Worm (Caenorhabditis elegans): Measurements from ENCODE around the gene nep-22.
A peak's percentile ranks its signal among the peaks of the same experiment; 100 is the strongest.

The nep-22 gene

DNA sequence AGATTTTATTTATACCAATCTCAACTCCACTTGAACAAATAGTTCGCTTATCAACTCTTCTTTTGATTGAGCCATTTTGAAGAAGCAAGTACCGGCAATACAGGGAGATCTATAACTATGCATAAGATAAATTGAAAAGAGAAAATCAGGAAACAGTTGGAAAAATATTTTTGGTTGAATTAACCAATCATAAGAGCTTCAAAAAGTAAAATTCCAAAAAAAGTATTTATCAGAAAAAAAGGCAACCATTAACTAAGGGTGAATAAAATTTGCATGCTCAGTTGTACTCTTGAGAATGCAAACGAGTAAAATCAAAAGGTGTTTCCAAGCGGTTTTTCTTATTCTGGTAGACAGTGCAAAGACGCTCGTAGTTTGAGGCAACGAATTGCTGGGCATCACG, 12.7 kb upstream of the nep-22 start, which contains the start of gene T25B6.5:
Gene T25B6.5, minus strand, starts transcription at position 101 of the 400 bp plus-strand sequence.
- TF ChIP-seq blmp-1 (tag; optimal IDR thresholded peaks at IDR 0.05) (no peak), nhr-28 (tag; optimal IDR thresholded peaks at IDR 0.05) (no peak), elt-2 (tag; optimal IDR thresholded peaks at IDR 0.05) (no peak), dsc-1 (tag; optimal IDR thresholded peaks at IDR 0.05) (no peak), nhr-47 (tag; optimal IDR thresholded peaks at IDR 0.05) (no peak), sox-4 (tag; optimal IDR thresholded peaks at IDR 0.05) (no peak), nhr-77 (tag; optimal IDR thresholded peaks at IDR 0.05) (no peak), snu-23 (GFP tag; optimal IDR thresholded peaks at IDR 0.05) (no peak), sptf-1 (tag; optimal IDR thresholded peaks at IDR 0.05) (no peak), tlp-1 (tag; optimal IDR thresholded peaks at IDR 0.05) (no peak), skn-1 (tag; optimal IDR thresholded peaks at IDR 0.05) (no peak), ceh-82 (tag; optimal IDR thresholded peaks at IDR 0.05) (no peak), C16A3.4 (tag; optimal IDR thresholded peaks at IDR 0.05) (no peak), mef-2 (tag; optimal IDR thresholded peaks at IDR 0.05) (no peak), mep-1 (tag; optimal IDR thresholded peaks at IDR 0.05) (no peak), fos-1 (tag; optimal IDR thresholded peaks at IDR 0.05) (no peak), rnt-1 (tag; optimal IDR thresholded peaks at IDR 0.05) (no peak), nhr-20 (tag; optimal IDR thresholded peaks at IDR 0.05) (no peak)

DNA sequence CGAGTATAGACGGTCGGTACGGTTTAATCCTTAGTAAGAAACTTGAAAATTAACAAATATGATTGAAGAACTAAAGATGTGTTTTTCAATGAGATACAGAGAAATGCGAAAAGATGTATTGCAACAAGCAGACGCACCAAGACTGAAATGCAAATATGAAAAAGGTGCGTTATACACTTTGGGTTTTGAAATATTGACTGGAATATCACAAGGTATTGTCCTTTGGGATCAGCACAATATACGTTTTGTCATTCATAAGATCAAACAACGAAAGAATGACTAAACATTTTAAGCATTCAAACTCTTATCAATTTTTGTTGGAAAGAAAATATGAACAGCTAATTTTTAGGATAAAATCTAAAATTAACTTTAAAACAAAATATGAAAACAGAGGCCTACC, 11.6 kb upstream of the nep-22 start, which contains the start of gene T25B6.6:
Gene T25B6.6, minus strand, starts transcription at position 101 of the 400 bp plus-strand sequence.
- TF ChIP-seq ztf-4 (tag; optimal IDR thresholded peaks at IDR 0.05): no peak
- no peak for TF ChIP-seq dsc-1 (tag; optimal IDR thresholded peaks at IDR 0.05)
- TF ChIP-seq ceh-63 (GFP tag; optimal IDR thresholded peaks at IDR 0.05): no peak
- TF ChIP-seq nhr-76 (tag; optimal IDR thresholded peaks at IDR 0.05): no peak
- no peak for TF ChIP-seq pqm-1 (tag; optimal IDR thresholded peaks at IDR 0.05)
- no peak for TF ChIP-seq fkh-8 (tag; optimal IDR thresholded peaks at IDR 0.05)
- TF ChIP-seq lin-14 (GFP tag; optimal IDR thresholded peaks at IDR 0.05): no peak
- TF ChIP-seq egl-13 (tag; optimal IDR thresholded peaks at IDR 0.05): no peak
- TF ChIP-seq mef-2 (tag; optimal IDR thresholded peaks at IDR 0.05): no peak
- TF ChIP-seq C04F5.9 (tag; optimal IDR thresholded peaks at IDR 0.05): no peak
- TF ChIP-seq mep-1 (tag; optimal IDR thresholded peaks at IDR 0.05): no peak
- TF ChIP-seq C16A3.4 (tag; optimal IDR thresholded peaks at IDR 0.05): no peak
- TF ChIP-seq jun-1 (tag; optimal IDR thresholded peaks at IDR 0.05): no peak
- no peak for TF ChIP-seq nhr-28 (tag; optimal IDR thresholded peaks at IDR 0.05)
- TF ChIP-seq xbp-1 (tag; optimal IDR thresholded peaks at IDR 0.05): no peak

DNA sequence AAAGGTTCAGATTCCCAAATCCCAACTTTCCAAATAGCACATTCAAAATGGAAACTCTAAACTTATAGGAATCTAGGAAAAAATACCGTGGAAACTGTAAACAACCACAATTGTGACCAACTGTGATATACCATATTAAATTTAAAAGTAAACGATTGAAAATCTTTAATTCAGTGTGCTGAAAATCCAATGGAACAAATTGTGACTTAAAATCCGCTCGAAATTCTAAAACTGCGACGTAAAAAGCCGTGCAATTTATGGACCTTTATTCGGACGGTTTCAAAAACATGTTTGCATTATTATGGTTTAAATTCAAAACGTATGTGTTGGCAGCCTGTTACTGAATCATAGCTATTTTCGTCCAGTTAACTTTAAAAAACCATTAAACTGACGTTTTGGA, 10.5 kb upstream of the nep-22 start:
- TF ChIP-seq ces-1 (GFP tag; optimal IDR thresholded peaks at IDR 0.05) (no peak), egl-27 (tag; optimal IDR thresholded peaks at IDR 0.05) (no peak)

DNA sequence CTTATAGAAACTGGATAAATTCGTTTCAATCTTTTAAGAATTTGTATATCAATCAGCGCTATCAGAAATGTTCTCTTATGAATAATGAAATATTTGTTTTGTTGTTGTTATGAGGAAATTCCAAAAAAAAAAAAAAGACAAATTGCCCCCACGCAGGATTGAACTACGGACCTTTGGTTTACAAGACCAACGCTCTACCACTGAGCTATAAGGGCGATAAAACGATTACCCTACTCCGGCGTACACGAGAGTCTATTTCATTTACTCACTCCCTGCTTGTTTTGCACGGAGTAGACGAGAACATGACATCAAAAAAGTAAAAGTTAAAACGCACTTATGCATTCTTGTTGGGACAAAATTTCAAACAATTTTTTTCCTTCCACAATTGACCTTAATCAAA, 10.1 kb upstream of the nep-22 start:
- TF ChIP-seq ztf-4 (tag; optimal IDR thresholded peaks at IDR 0.05) (no peak), tbx-2 (tag; optimal IDR thresholded peaks at IDR 0.05) (no peak), vab-15 (tag; optimal IDR thresholded peaks at IDR 0.05) (no peak), grh-1 (GFP tag; IDR thresholded peaks at IDR 0.05) (no peak), lin-35 (GFP tag; optimal IDR thresholded peaks at IDR 0.05) (no peak), nhr-71 (tag; optimal IDR thresholded peaks at IDR 0.05) (peak; percentile 26), nhr-19 (GFP tag; conservative IDR thresholded peaks at IDR 0.05) (0 out of 2 replicates have a peak, but pooled peaks have one; percentile 11), elt-3 (tag; optimal IDR thresholded peaks at IDR 0.05) (no peak), zip-4 (GFP tag; optimal IDR thresholded peaks at IDR 0.05) (no peak), unc-86 (tag; optimal IDR thresholded peaks at IDR 0.05) (no peak), C04F5.9 (tag; optimal IDR thresholded peaks at IDR 0.05) (no peak), hpl-2 (GFP tag; optimal IDR thresholded peaks at IDR 0.05) (no peak), hlh-17 (GFP tag; optimal IDR thresholded peaks at IDR 0.05; ENCODE audit: borderline replicate concordance) (no peak), nhr-90 (tag; optimal IDR thresholded peaks at IDR 0.05; ENCODE audit: poor library complexity) (peak; percentile 45), mab-9 (GFP tag; IDR thresholded peaks at IDR 0.05) (no peak), F16B12.6 (tag; optimal IDR thresholded peaks at IDR 0.05) (no peak), lsy-2 (tag; optimal IDR thresholded peaks at IDR 0.05) (no peak), ceh-88 (GFP tag; IDR thresholded peaks at IDR 0.05) (no peak), unc-62 (GFP tag; optimal IDR thresholded peaks at IDR 0.05) (no peak), nhr-47 (tag; optimal IDR thresholded peaks at IDR 0.05) (no peak), dpl-1 (GFP tag; optimal IDR thresholded peaks at IDR 0.05) (no peak), pqm-1 (tag; optimal IDR thresholded peaks at IDR 0.05) (no peak), nhr-237 (tag; optimal IDR thresholded peaks at IDR 0.05) (no peak), ceh-63 (GFP tag; optimal IDR thresholded peaks at IDR 0.05) (no peak)

Measured in whole organism, L1 larva.